Fruit fly (Drosophila melanogaster) whole organism: Measurements from ENCODE around the gene mtsh.

Experiments
- CG8478 ChIP-seq: fragments of >200 bp; optimal IDR thresholded peaks from 2 replicates; lab custom pipeline; 2018; ENCODE audit warnings: inconsistent platforms
- Dll ChIP-seq: fragments of >200 bp; optimal IDR thresholded peaks from 2 replicates; lab custom pipeline; 2017
- EcR ChIP-seq, 2 experiments: fragments of >200 bp; optimal IDR thresholded peaks; 2 replicates each; lab custom pipeline; 2017; ENCODE audit warnings: missing biosample characterization in 2 of 2, missing genetic modification characterization in 2 of 2, missing genetic modification reagents in 2 of 2
- pan ChIP-seq: fragments of >200 bp; optimal IDR thresholded peaks from 2 replicates; lab custom pipeline; 2017
- psq ChIP-seq: fragments of >200 bp; optimal IDR thresholded peaks from 2 replicates; lab custom pipeline; 2017
- usp ChIP-seq: fragments of >200 bp; optimal IDR thresholded peaks from 2 replicates; lab custom pipeline; 2017; ENCODE audit warnings: missing biosample characterization, missing genetic modification characterization, mixed read lengths

DNA sequence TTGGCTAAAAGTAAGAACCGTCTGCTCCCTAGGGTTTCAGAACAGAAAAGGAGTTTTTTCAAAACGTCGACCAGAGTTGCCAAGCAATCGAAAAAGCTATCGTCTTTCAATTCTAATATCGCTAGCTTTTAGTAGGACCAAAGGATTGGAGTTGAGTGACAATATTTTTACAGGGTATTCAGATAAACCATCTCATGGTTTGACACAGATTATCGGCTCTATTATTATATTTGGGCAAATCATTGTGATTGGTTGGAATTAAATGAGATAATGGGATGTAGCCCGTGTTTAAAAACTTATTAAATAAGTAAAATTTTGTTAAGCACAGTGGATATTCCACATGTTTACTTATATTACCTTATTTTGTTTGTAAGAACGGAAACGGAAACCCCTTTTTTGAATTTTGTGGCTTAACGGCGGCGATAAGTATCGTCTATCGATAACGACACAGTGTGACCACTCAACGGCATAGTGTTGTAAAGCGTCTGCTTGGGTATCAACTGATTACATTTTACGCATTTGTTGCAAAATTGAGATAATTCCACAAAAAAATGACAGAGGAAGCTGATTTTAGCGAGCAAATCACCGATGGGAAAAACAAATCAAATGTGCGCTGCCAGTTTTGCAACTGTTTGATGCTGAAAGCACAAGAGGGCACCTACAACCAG is at the start of gene mtsh, which contains the start of gene strat:
- TF ChIP-seq psq (lab: Kevin White, UChicago), result no peak
- no peak for TF ChIP-seq EcR (GFP tag; optimal IDR thresholded peaks at IDR 0.05; lab: Kevin White, UChicago)
- TF ChIP-seq Dll (lab: Kevin White, UChicago), result no peak
- no peak for TF ChIP-seq pan
- TF ChIP-seq usp, result no peak
- TF ChIP-seq CG8478 (lab: Kevin White, UChicago), result no peak
